Fruit fly (Drosophila melanogaster): ENCODE measurements around the gene CG10514.

CG10514 gene

DNA sequence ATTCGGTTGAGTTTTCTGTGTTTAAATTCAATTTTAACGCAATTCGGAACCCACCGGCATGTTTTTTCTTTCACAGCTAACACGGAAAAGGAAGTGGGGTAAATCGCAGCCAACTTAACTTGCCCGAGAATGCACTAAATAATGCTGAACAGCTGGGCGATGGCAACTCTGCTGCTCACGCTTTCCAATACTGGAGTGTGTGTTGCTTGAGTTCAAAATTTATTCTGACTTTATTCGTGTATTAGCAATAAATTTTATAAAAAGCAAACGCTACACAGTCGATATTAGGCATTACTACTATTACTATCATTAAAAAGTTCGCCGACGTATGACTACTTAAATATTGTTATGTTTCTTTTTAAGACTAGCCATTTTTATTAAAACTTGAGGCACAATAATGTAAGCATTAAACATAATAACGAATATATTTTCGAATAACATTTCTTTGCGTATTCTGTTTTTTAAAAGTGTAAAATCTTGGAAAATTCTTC is 32.2 kb downstream of the CG10514 start, which contains the start of the genes RpS27 and Nup37 (continued):
- peak; percentile 97 for TF ChIP-seq CG16779 (GFP tag; IDR thresholded peaks at IDR 0.05)
- peak; percentile 99 for TF ChIP-seq da (GFP tag; optimal IDR thresholded peaks at IDR 0.05)
- TF ChIP-seq CG14014 (GFP tag; IDR thresholded peaks at IDR 0.05) = peak; percentile 95
- TF ChIP-seq Deaf1 (tag; optimal IDR thresholded peaks at IDR 0.05) = peak; percentile 69
- TF ChIP-seq Dip3 (GFP tag; optimal IDR thresholded peaks at IDR 0.05) = peak; percentile 98
- TF ChIP-seq CG12659 (GFP tag; optimal IDR thresholded peaks at IDR 0.05) = peak; percentile 99
- TF ChIP-seq tgo (GFP tag; IDR thresholded peaks at IDR 0.05) = peak; percentile 95
- peak; percentile 97 for TF ChIP-seq Sox100B (GFP tag; optimal IDR thresholded peaks at IDR 0.05)
- TF ChIP-seq ken (GFP tag; IDR thresholded peaks at IDR 0.05) = peak; percentile 99
- TF ChIP-seq CG12744 (GFP tag; optimal IDR thresholded peaks at IDR 0.05) = peak; percentile 96
- TF ChIP-seq zfh2 (GFP tag; optimal IDR thresholded peaks at IDR 0.05) = peak; percentile 98
- peak; percentile 97 for TF ChIP-seq CG17385 (GFP tag; optimal IDR thresholded peaks at IDR 0.05)
- peak; percentile 50 to 93 for TF ChIP-seq bsh (GFP tag; optimal IDR thresholded peaks at IDR 0.05)
- peak; percentile 92 for TF ChIP-seq klu (GFP tag; IDR thresholded peaks at IDR 0.05)
- peak in 1 of 2 experiments; percentile 88 for TF ChIP-seq tll (GFP tag; optimal IDR thresholded peaks at IDR 0.05)
- TF ChIP-seq CG4328 (GFP tag; optimal IDR thresholded peaks at IDR 0.05) = peak; percentile 99
- TF ChIP-seq Hr39 (optimal IDR thresholded peaks at IDR 0.05) = no peak
- TF ChIP-seq CG4282 (GFP tag; optimal IDR thresholded peaks at IDR 0.05) = peak; percentile 97
- peak; percentile 97 for TF ChIP-seq org-1 (GFP tag; optimal IDR thresholded peaks at IDR 0.05)
- TF ChIP-seq CG1024 (GFP tag; IDR thresholded peaks at IDR 0.05) = peak; percentile 94
- TF ChIP-seq bowl (GFP tag; IDR thresholded peaks at IDR 0.05) = peak; percentile 88
- TF ChIP-seq Kr (GFP tag; optimal IDR thresholded peaks at IDR 0.05) = peak; percentile 97
- peak; percentile 97 for TF ChIP-seq ttk (GFP tag; IDR thresholded peaks at IDR 0.05)
- TF ChIP-seq CG3726 (GFP tag; IDR thresholded peaks at IDR 0.05) = peak; percentile 95
- TF ChIP-seq Max (GFP tag; optimal IDR thresholded peaks at IDR 0.05) = peak; percentile 98
- peak; percentile 98 for TF ChIP-seq Fer2 (tag; optimal IDR thresholded peaks at IDR 0.05)
- TF ChIP-seq CG42726 (GFP tag; IDR thresholded peaks at IDR 0.05; ENCODE audit: partially characterized antibody) = no peak
- peak; percentile 98 for TF ChIP-seq CG17568 (GFP tag; optimal IDR thresholded peaks at IDR 0.05)
- peak; percentile 82 for TF ChIP-seq CG30020 (tag; optimal IDR thresholded peaks at IDR 0.05)
- TF ChIP-seq phol (tag; optimal IDR thresholded peaks at IDR 0.05) = peak; percentile 97
- peak; percentile 97 for TF ChIP-seq Usf (GFP tag; optimal IDR thresholded peaks at IDR 0.05)
- TF ChIP-seq CG9437 (GFP tag; optimal IDR thresholded peaks at IDR 0.05) = peak; percentile 94
- peak; percentile 93 for TF ChIP-seq tup (GFP tag; optimal IDR thresholded peaks at IDR 0.05)
- peak; percentile 98 for TF ChIP-seq CG3407 (GFP tag; optimal IDR thresholded peaks at IDR 0.05)
- TF ChIP-seq CG11695 (GFP tag; IDR thresholded peaks at IDR 0.05) = peak; percentile 89
- peak; percentile 98 for TF ChIP-seq Rx (GFP tag; IDR thresholded peaks at IDR 0.05)
- TF ChIP-seq CG13624 (GFP tag; optimal IDR thresholded peaks at IDR 0.05) = peak; percentile 99
- peak; percentile 59 for TF ChIP-seq Dref (GFP tag; IDR thresholded peaks at IDR 0.05)
- peak; percentile 98 for TF ChIP-seq Antp (GFP tag; optimal IDR thresholded peaks at IDR 0.05)
- TF ChIP-seq emc (GFP tag; optimal IDR thresholded peaks at IDR 0.05) = peak; percentile 99
- TF ChIP-seq CG4360 (GFP tag; IDR thresholded peaks at IDR 0.05) = peak; percentile 67
- peak; percentile 98 for TF ChIP-seq CG3838 (GFP tag; optimal IDR thresholded peaks at IDR 0.05)
- TF ChIP-seq CG8359 (GFP tag; optimal IDR thresholded peaks at IDR 0.05; ENCODE audit: borderline replicate concordance) = peak; percentile 94
- TF ChIP-seq CG11247 (GFP tag; IDR thresholded peaks at IDR 0.05) = peak; percentile 99
- TF ChIP-seq br (optimal IDR thresholded peaks at IDR 0.05) = no peak
- TF ChIP-seq B-H1 (GFP tag; IDR thresholded peaks at IDR 0.05) = peak; percentile 90
- peak; percentile 98 for TF ChIP-seq fd64A (GFP tag; optimal IDR thresholded peaks at IDR 0.05)
- peak; percentile 98 for TF ChIP-seq otp (GFP tag; IDR thresholded peaks at IDR 0.05)
- peak; percentile 96 for TF ChIP-seq CG17186 (GFP tag; optimal IDR thresholded peaks at IDR 0.05)
- peak; percentile 96 for TF ChIP-seq CG13894 (tag; optimal IDR thresholded peaks at IDR 0.05)
- TF ChIP-seq Dek (tag; optimal IDR thresholded peaks at IDR 0.05) = peak; percentile 95
